Fruit fly (Drosophila melanogaster): ENCODE results near the gene CG14932.

Gene CG14932

DNA sequence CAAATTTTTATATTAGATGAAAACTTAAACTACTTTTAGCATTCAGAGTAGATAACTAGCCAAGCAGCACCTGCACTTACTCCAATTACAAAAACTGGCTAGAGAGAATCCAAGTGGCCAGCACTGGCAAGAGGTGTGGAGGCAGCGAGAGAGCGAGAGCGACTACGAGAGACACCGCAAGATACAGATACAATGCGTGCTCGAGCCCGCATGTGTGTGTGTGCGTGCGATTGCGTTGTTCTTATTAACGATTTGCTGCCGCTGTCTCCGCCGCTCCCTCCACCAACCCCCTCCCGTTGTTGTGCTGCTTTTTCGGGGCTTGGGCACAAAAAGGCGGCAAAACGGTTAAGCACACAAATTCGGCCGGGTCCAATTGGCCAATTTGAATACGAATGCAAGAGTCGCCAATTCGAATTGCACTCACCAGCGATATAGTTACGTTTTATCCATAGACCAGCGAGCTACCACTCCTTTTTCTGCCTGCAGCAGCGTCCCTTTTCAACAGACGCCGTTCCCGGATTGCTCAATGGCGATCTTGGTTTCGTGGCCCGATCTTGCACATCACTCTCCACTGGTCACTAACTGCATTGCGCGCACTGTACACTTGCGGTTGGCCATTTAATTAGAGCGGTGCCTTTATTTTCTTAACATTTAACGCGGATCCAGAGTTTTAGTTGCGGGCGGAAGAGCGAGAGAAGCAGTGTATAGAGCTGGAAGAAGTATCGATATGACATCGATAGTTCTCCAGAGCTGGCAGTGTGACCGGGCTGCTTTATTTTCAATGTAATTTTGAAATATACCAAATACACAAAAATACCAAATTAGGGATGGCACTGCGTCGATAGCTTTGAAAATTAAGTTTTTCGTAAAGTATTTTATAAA is 19.2 kb downstream of the CG14932 start, which contains the start of gene crol:
TSS of gene crol (minus strand) at position 737 of the 882 bp plus-strand sequence.
- peak; percentile 3 for TF ChIP-seq noc (tag; optimal IDR thresholded peaks at IDR 0.05)

DNA sequence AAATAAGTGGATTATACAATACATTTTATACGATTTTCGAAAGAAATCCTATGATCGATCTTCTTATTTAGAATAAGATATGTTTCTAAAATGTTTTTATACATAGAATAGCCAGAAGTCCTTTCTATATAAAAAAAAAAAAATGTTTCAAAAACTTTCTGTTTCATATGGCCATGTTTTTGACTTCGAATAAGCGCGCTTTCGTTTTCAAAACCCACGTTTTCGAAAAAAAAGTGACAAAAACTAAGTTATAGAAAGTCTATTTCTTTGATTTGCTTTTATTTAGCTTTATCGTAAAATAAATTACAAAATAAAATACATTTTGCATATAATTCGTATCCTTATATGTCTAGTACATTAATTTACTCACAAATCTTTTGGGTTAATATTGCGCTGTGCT is 20.1 kb downstream of the CG14932 start:
- TF ChIP-seq noc (tag; optimal IDR thresholded peaks at IDR 0.05): no peak

DNA sequence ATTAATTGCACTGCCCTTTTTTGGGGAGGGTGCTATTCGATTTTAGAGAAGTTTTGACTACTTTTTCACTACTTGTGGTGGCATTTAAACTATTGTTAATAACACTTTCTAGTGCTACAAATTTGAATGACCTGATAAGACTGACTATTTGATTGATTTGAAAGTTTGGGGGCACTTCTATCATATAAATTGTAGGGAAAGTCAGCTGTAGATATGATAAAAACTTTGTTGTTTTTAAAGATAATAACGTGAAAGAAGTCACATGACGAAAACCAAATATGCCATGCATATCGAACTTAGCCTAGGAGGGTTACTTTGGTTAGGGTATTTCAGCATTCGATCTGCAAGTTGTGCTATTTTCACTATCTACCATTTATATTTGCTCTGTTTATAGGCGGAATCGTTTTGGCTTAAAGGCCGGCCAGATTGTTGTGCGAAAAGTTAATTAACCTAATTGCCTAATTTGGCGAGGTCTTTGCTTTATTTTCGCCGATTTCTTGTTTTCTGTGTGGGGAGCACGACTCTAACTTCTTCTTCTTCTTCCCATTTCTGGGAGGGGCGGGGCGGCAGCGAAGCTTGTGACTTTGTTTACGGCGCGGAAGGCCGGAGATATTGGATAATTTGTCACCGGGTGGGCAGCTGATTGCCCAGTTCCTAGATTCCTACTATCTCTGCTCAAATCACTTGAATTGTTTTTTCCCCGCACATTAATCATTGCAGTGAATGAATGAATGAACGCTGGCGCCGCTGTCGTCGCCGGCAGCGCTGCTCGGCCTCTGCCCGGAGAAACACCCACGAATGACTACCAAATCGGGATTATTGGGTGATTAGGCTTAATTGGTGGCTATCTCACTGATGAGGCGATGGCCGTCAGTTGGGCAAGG is 23.3 kb downstream of the CG14932 start:
- TF ChIP-seq noc (tag; optimal IDR thresholded peaks at IDR 0.05): peak; percentile 53

DNA sequence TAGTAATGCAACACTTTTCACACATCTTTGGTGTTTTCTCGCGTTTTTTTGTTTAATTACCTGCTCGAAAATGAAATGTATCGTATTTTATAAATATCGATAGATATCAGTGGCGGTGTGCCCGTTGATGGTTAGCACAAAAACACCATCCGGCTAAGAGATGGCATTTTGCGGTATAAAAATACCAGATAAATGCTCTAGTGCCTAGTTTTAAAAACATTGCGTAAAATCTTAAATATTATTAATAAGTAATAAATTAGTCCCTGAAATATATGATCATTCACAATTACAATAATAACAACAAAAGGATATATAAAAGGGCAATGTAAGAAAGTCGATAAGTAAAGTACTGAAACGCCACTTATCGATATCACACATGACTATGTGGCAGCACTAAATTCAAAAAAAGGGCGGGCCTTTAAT is 24.0 kb downstream of the CG14932 start, which contains the start of gene CycY:
TSS of gene CycY (minus strand) at position 116 of the 423 bp plus-strand sequence.
- no peak for TF ChIP-seq noc (tag; optimal IDR thresholded peaks at IDR 0.05)

DNA sequence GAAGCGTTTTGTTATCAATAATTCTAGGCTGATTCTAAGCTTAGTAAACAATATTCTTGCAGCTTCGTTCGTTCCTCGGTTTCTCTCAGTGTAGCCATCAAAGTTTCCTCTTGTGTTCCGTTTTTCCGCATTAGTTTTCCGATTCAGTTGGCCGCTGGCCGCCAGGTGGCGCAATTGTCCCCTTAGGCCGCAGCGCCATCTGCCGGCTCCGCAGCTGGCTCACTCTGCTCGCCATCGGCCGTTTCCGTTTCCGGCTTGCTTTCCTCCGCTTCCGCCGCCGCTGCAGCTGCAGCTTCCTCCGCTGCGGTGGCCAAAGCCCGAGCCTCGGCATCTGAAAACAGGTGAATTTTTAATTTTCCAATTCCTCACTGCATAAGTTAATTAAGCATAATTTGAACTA is 26.7 kb downstream of the CG14932 start:
- TF ChIP-seq noc (tag; optimal IDR thresholded peaks at IDR 0.05): no peak

DNA sequence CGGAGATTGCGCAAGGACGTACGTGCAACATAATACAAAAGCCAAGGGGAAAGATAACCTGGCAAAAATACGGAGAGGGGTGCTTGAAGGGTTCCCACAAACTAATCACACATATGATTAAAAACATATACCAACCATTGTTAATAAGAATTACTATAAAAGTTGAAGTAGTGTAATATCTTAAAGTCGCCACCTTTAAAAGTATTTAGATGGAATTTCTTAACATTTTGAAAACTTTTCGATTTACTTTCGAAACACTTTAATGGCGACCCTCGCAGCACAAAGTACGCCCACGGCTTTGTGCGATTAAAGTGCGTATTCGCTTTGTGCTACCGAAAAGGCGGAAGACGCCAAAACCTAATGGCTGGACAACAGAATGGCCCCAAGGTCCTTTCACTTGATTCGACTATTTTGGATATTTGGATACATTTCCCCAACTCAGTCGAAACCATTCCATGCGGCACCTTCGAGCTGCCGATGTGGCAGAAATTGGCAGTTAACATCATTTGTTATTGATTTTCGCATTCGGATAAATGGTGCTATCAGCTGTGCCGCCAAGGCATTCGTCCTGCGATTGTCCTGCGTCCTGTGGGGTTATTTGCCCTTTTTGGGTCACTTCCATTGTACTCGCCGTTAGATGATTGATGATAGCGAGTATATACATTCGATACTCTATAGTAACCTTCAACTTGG is 33.9 kb downstream of the CG14932 start:
- no peak for TF ChIP-seq noc (tag; optimal IDR thresholded peaks at IDR 0.05)

DNA sequence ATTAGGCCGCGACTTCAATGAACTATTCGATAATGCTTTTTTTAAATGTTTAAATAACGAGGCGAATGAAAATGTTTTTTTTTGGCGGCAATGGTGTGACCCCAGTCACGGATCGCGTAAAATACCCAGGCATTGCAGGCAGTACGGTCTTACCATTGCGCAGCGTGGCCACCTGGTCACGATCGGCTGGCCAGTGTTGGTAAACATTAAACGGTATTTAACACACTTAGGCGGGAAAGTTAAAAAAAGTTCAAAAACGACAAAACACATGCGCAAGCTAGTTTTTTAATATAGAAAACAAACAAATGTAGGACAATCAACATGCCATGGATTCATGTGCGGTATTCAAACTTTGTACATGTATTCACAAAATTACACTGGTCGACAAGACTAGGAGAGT is 39.6 kb downstream of the CG14932 start, which contains the start of gene esc:
TSS of gene esc (minus strand) at position 129 of the 400 bp plus-strand sequence.
- no peak for TF ChIP-seq noc (tag; optimal IDR thresholded peaks at IDR 0.05)

DNA sequence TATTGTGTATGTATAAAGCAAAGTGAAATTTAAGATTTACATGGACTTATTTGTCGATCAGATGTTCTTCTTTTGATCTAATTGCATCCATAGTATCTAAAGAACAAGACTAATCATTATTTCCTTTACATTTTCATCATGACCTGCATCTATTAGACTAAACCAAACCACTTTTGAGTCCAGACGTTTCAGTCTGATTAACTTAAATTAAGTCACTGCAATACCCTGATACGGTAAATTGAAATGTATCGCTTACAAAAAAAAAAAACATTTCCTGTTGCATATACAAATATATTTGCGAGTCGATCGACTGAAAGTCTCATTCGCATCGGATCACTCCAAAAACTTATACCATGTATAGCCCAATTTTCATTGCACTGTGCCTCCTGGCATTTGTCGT is 44.1 kb downstream of the CG14932 start, which contains the start of gene CG45011:
TSS of gene CG45011 (plus strand) at position 301 of the 400 bp plus-strand sequence.
- no peak for TF ChIP-seq noc (tag; optimal IDR thresholded peaks at IDR 0.05)

DNA sequence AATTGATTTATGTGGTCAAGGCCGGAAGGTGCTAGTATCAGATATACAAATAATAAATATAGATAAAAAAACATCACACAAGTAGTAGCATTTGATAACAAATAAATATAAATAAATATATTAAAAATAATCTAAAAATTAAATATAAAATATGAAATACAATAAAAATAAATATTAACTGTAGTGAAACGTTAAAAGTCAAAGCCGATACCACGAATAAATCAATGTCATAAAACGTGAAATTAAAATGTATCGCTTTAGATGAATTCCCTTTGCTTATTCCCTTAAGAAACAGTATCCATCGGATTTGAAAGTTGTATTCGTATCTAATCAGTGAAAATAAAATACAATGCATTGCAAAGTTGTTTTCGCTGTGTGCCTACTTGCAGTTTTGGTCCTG is 44.6 kb downstream of the CG14932 start, which contains the start of gene CG45012:
TSS of gene CG45012 (plus strand) at position 301 of the 400 bp plus-strand sequence.
- no peak for TF ChIP-seq noc (tag; optimal IDR thresholded peaks at IDR 0.05)

DNA sequence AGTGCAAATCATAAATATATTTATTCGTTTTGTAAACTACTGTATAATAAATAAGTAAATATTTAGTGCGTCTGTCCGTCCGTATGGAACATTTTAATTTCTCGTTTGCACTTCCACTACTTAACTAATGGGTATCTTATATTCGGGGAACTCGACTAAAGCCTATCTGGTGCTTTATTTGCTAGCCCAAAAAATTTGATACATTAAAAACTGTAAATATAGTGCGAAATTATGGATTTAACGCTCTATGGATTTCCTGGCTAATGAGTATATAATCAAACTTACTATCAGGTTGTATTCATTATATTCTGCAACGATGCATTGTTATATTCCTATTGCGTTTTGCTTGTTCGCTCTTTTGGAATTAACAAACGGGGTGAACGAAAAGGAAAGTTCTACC is 47.2 kb downstream of the CG14932 start, which contains the start of gene Sfp33A4:
TSS of gene Sfp33A4 (plus strand) at position 301 of the 400 bp plus-strand sequence.
- TF ChIP-seq noc (tag; optimal IDR thresholded peaks at IDR 0.05): no peak

DNA sequence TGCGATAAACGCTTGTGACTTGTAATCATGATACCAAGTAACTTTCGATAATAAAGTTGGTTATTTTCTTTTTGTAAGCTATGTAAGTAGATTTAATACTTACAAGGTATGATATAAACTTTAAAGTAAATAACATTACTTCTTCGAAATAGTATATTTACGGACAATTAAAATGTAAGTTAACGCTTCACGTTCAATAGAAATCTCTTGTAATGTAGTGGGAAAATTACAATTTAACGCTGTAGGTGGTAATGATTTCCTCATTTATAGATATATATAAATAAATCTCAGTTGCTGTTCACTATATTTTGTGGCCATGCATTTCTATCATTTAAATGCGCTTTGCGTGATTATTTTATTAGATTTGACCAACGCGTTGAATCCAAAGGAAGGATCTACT is 47.7 kb downstream of the CG14932 start, which contains the start of gene Sfp33A2:
TSS of gene Sfp33A2 (plus strand) at position 301 of the 400 bp plus-strand sequence.
- TF ChIP-seq noc (tag; optimal IDR thresholded peaks at IDR 0.05): no peak

DNA sequence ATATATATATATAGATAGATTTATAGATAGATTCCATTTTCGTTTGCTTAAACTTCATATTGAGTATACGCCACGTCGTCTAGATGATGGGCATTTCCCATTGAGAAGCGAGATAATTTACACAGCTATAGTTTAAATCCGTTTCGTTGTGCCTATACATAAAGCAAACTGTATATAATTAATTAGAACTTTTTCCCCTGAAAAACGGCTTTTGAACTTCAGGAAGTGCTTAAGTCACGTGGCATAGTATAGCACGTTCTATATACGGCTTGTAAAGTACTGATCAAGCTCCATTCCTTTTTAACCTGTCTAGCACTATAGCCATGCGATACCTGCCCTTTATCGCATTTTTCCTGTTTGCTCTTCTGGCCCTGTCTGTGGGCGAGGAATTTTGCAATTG is 49.9 kb downstream of the CG14932 start, which contains the start of gene Sfp33A3:
TSS of gene Sfp33A3 (plus strand) at position 301 of the 400 bp plus-strand sequence.
- no peak for TF ChIP-seq noc (tag; optimal IDR thresholded peaks at IDR 0.05)

DNA sequence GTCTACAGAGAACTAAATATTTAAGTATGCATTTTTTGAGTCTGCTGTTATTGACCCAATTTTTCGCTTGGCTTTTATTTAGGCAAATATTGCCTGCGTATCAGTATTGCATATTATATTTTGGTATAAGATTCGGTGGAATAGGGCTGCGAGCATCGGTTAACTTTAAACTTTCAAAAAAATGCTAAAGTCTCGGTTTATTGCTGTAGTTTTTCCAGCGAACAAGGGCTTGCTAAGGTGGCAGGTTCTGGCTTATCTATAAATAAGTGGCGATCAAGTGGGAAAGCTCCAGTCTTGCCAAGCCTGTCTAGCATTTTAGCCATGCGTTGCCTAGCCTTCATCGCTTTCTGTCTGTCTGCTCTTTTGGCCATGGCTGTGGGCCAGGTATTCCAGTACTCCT is 50.7 kb downstream of the CG14932 start, which contains the start of gene CG31704:
TSS of gene CG31704 (plus strand) at position 301 of the 400 bp plus-strand sequence.
- no peak for TF ChIP-seq noc (tag; optimal IDR thresholded peaks at IDR 0.05)
